Worm (Caenorhabditis elegans) whole organism, dauer: ENCODE measurements around the gene scav-4.

ENCODE experiments used
- unc-62 ChIP-seq: sonication (generic microtip); optimal IDR thresholded peaks from 2 replicates; lab custom pipeline; 2017; ENCODE audit warnings: missing biosample characterization, missing genetic modification reagents, missing genetic modification characterization

Gene scav-4

DNA sequence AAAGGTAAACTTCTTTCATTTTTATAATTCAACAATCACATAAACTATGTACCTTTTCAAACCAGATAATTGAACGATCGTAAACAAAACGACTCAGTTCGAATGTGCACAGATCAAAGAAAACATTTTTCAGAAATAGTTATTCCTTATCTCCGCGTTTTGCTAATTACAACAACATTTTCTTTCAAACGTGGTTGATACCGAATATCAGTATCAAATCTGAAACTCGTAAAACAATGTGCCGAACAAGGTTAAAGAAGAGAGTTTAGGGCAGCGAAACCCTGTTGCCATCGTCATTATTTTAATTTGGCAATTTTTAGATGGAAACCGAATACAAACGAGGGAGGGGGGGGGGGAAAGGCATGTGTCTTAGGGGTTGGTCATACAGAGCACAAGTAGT, at the start of gene scav-4:
Gene scav-4 (plus strand): TSS at position 383 of the 400 bp plus-strand sequence.
- TF ChIP-seq unc-62 (GFP tag; lab: Kevin White, UChicago) = no peak

DNA sequence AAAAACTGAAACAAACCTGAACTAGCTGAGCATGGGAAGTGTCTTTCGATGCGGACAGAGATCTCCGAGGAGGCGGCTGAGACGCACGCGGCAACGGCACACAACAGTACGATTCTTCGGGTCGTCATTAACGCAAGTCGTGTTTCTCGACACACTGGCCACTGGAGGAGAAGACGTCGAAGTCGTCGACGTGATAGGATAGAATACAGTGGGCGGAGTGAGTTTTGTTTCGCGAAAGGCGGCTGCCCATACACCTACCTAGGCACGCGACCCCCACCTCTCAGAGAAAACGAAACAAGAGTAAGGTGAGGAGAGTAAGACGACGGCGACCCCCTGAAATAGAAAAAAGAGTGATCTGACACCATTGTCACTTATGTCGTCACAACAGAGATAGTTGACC, 46.8 kb upstream of the scav-4 start, which contains the start of gene gmap-1:
Gene gmap-1 (minus strand): TSS at position 211 of the 400 bp plus-strand sequence.
- TF ChIP-seq unc-62 (GFP tag; lab: Kevin White, UChicago) = no peak

DNA sequence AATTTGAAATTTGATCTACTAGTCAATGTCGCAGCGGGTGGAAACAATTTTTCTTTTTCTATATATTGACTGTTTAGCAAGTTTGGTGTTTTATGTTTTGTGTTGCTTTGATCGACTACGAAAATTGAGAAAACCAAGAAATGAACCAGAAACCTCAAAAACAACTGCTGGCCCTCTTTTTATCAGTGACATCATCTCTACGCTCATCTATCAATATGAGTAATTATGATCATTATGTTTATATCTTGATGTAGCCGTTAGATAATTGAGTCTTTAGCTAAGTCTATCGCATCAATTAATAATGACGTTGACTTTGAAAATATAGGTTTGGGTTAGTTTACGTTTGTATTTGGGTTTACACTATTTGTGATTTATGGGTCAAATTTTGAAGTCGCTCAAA, 45.9 kb upstream of the scav-4 start:
- TF ChIP-seq unc-62 (GFP tag; lab: Kevin White, UChicago) = no peak

DNA sequence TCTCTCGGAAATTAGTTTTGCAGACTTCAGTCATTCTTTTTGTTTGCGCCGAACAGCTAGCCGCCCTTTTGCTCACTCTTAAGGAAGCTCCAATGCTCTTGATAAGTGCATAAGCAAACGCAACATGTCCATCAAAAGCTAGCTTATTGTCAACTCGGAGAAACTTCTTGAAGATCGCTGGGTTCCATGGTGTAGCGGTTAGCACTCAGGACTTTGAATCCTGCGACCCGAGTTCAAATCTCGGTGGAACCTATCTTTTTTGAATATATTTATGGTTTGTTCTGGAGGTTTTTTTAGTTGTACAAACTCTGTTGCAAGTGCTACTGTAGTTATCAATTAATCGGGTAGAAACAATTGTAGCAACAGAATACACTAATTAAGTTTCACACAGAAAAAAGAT, 44.1 kb upstream of the scav-4 start:
- no peak for TF ChIP-seq unc-62 (GFP tag; lab: Kevin White, UChicago)

DNA sequence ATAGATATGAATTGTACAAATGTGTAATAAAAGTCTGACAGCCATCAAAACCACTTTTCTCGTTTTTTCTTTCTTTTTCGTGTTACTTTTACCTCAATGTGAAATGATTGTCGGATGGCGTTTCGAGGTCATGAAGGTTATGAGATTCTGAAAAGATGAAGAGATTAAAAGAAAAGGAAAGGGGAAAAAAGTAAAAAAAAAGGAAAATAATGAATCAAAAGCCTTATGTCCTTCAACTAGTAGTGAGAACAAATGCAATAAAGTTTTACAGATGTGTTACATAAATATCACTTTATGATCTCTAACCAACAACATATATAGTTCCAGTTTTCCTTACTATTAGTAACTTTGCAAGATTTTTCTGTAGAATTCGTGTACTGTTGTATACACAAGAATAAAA, 40.8 kb upstream of the scav-4 start, which contains the start of gene gmap-3:
Gene gmap-3 (minus strand): TSS at position 148 of the 400 bp plus-strand sequence.
- TF ChIP-seq unc-62 (GFP tag; lab: Kevin White, UChicago) = no peak

DNA sequence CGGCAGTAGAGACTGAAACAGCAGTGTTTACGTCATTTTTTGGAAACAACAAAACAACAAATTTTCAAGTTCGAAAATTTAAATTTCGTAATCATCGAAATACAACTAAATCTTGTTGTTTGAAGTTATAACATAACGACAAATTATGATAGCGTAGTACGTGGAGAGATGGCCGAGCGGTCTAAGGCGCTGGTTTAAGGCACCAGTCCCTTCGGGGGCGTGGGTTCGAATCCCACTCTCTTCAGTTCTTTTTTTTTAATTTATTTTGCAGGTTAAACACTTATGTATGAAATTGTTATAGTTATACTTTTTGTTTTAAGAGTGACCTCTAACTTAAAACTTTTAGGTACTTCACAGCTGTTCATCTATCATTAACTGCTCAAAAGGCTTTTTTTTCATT, 39.3 kb upstream of the scav-4 start:
- TF ChIP-seq unc-62 (GFP tag; lab: Kevin White, UChicago) = no peak

DNA sequence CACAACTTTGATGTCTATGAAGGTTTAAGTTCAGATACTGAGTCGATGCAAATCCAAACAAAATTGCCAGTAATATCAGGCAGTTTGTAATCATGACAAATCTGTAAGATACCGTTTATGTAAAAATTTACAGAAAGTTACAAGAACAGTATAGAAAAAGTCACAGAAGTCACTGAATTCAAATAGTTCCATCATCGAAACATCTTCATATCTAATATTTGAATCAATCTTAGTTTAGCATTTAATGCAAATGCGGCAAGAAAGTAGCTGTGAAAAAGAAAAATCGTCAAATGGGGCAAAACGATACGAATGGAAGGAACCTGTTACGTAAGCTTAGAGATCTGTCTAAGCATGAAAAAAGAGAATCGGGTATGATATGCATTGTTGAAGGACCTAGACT, 38.4 kb upstream of the scav-4 start, which contains the start of gene gmap-2:
Gene gmap-2 (minus strand): TSS at position 101 of the 400 bp plus-strand sequence.
- no peak for TF ChIP-seq unc-62 (GFP tag; lab: Kevin White, UChicago)

DNA sequence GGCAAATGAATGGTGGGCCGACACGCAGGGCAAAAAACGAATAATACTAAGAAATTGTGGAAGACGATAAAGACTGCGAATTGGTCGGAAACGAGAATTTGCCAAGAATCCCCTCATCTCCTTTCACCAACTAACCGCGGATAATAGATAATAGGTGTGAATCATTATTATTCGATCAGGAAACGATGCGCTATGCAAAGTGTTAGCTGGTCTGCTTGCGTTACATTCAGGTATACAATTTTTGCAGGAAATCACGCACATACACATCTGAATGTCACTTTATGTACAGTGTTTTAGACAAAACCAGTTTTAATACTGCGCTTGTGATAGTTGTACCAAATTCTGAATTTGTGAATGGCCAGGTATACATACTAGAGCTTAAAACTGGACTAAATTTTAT, 36.9 kb upstream of the scav-4 start:
- no peak for TF ChIP-seq unc-62 (GFP tag; lab: Kevin White, UChicago)

DNA sequence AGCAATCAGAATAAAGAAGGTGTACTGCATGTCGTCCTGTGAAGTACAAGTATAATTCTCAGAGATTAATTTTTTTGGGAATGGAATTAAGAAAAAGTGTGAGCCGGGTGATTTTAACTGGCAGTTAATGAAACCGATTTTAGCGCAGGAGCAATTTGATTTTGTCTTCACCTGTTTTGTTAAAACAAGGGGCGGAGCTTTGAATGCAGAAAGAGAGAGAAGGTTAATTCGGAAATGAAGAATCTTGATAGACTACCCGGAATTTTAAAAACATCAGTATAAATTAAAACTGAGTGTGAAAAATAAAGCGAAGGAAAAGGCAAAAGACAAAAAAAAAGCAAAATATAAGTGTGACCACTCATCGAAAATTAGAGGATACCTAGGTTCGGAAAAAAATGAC, 35.0 kb upstream of the scav-4 start, which contains the start of gene C05E7.3:
Gene C05E7.3 (minus strand): TSS at position 101 of the 400 bp plus-strand sequence.
- no peak for TF ChIP-seq unc-62 (GFP tag; lab: Kevin White, UChicago)

DNA sequence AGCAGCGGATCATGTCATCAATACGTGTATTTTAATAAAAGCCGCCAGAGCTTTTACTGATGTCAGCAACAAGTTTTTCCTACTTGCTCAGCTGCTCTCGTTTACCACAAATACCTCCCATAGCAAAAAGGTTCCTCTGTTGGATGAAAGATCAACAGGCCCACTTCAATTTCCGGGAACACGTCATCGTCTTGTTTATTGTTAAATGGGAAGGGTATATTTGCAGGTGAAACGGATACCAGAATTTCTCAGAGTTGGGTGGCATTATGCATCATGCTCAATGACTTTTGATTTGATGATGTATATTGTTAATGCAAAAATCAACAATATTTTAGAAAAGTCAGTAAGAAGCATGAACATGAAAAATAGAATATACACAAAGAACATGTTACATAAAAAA, 30.4 kb upstream of the scav-4 start:
- no peak for TF ChIP-seq unc-62 (GFP tag; lab: Kevin White, UChicago)

DNA sequence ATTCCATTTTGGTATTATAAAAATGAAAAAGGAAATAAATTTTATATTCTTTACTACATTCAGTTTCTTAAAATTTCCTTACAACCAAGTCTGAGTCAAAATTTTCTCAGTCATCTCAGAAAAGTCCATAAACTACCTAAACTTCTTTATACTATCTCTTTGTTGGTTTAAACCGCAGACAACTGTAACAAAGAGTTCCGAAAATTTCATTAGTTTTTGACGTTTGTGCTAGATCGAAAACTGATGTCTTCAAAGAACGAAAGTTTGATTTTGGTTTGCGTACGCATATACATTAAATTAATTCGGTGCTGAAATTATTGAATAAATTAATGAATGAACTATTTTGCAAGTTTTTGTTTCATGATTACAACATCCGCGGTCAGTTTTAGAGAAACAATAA, 22.7 kb upstream of the scav-4 start:
- no peak for TF ChIP-seq unc-62 (GFP tag; lab: Kevin White, UChicago)

DNA sequence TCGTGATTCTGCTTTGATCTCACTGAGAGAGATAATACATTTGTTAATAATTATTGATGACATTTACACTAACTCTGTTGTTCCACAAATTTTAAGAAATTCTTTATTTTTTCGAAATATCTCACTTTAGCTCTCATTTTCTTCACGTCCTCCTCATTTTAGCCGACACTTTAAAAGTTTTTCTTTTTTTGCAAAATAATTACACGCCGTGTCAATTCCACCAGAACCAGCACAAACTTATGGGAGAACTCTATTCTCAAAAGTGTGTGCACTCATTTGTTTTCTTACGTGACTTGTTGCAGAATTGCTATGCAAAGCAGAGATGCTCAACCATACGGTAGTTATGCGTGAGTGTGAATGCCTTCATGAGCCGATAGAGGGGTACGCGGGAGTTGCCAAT, 16.4 kb upstream of the scav-4 start, which contains the start of gene frpr-2:
Gene frpr-2 (plus strand): TSS at position 301 of the 400 bp plus-strand sequence.
- no peak for TF ChIP-seq unc-62 (GFP tag; lab: Kevin White, UChicago)

DNA sequence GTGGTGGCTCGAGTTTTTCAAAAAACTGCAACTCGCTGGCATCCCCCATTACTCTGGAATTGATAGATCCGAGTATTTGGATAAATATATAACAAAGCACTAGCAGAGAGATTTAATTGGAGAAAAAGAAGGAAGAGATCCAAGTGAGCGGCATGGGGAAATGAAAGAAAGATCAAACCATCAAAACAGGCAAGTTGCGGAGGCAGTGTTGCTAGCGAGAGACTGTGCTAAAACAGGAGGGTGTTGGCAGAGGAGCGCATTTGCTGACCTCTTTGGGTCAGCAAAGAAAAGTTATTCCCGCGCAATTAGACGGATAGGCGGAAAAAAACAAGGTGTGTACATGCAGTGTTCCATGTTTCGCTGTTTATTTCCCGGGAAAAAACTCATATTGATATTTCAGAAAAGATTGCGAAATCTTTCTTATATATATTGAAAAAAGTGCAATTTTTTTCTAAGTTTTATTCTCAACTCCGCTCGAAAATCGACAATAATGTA, 5.9 kb upstream of the scav-4 start, which contains the start of gene ppk-3:
Gene ppk-3 (minus strand): TSS at position 51 of the 495 bp plus-strand sequence.
- TF ChIP-seq unc-62 (GFP tag; lab: Kevin White, UChicago) = no peak

DNA sequence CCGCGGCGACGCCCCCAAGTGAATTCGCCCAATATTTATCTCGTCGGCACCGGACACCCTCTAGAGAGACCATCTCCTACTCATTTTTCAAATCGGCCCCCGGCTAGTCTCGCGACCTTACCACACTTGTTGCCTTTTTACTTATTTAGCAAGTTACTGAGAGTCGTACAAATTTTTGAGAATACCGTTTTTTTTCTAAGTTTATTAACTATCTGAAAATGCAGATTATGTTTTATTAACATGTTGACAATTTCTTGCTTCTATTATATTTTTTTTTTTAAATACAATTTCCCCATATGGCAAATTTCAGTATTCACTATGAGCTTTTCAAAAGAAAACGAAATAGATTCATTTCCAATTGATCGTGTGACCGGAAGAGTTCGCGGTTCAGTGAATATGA, 4.8 kb upstream of the scav-4 start, which contains the start of the genes F11C1.4 and F11C1.10:
Gene F11C1.4 (plus strand): TSS at position 301 of the 400 bp plus-strand sequence.
Gene F11C1.10 (plus strand): TSS at position 309 of the 400 bp plus-strand sequence.
- no peak for TF ChIP-seq unc-62 (GFP tag; lab: Kevin White, UChicago)

DNA sequence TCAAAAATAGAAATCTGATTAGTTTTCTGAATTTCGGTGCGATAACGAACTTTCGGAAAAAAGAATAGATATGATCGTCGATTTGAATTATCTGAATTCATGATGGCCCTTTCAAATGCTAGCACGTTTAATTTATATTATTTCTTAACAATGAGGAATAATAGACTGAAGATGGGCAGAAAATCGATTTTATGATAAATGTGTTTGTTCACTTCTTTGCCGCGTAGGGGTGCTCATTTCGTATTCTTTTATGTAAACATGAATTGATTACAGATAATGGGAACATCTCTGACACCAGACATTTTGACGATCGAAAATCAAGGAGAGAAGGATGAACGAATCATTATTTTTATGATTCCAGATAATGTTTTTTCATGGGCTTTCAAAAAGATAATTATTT, 4.1 kb upstream of the scav-4 start, which contains the start of gene F11C1.9:
Gene F11C1.9 (minus strand): TSS at position 101 of the 400 bp plus-strand sequence.
- no peak for TF ChIP-seq unc-62 (GFP tag; lab: Kevin White, UChicago)

DNA sequence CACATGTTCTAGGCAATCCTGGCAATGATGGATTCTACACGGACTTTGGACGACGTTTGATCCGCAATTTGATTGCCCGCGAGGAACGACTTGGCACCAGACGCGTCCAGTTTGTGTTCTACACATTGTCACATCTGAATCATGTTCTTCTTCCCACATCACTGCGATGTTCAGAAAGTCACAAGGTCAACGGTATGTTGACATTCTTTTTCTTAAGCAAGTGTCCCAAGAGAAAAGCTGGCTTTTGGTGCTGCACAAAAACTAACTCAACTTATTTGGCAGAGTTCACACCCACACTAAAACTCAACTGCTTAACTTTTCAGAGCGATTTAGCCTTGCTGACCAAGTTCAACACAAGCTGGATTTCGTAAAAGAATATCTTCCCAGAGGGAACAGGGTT, 3.0 kb upstream of the scav-4 start:
- no peak for TF ChIP-seq unc-62 (GFP tag; lab: Kevin White, UChicago)

DNA sequence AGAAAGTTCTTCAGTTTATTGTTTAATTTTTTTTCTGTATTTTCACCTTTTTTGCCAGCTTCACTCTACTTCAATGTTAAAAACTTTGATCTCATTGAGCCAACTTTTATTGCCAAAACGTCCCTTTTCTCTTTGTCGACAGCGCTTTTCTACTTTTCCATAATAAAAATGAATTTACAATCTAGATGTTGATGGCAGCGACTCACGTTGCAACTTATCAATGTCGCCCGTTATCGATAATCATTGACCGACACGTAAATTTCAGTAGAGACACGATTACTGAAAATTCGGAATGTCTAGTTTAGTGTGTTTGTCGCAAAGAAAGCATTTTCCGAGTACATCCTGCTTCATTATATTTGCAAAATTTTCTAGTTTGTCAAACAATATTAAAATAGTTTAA, 1.8 kb upstream of the scav-4 start:
- TF ChIP-seq unc-62 (GFP tag; lab: Kevin White, UChicago) = no peak
